Fruit fly (Drosophila melanogaster): ENCODE results near the gene Atac3.
A peak's percentile ranks its signal among the peaks of the same experiment; 100 is the strongest.

Atac3 gene

DNA sequence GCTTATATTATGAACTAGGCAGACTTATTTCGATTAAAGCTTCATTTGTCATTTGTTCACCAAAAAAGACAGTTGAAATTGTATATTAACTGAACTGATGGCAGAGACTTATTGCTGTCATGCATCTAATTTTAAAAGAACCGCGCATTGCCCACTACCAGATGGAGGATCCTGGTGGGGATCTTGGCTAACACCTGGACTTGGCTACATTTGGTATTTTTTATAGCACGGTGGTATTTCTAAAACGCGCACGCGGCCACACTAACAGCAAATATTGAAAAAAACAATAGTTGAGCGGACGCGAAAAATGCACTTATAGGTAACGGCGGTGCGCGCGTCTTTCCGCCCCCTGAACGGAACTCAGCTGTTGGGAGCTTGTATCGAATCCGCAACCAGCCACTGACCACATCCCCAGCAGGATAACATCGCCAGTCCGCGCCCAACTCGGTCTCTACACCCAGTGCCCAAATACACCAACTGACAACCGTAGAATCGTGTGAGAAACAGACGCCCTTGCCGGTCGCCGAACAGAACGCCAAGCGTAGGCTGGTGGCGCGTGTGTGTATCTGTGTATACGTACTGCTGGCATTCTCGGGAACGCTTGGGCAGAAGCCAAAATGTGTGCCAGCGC lies 35.5 kb downstream of the Atac3 start (continued):
- TF ChIP-seq CG1647 (GFP tag; optimal IDR thresholded peaks at IDR 0.05) (no peak), CG4282 (GFP tag; optimal IDR thresholded peaks at IDR 0.05) (no peak), CG6254 (GFP tag; optimal IDR thresholded peaks at IDR 0.05) (peak; percentile 28), CG17186 (GFP tag; optimal IDR thresholded peaks at IDR 0.05) (peak; percentile 75), CG4707 (GFP tag; optimal IDR thresholded peaks at IDR 0.05) (no peak), Fer3 (tag; optimal IDR thresholded peaks at IDR 0.05) (no peak), CG6272 (GFP tag; IDR thresholded peaks at IDR 0.05) (no peak), Stat92E (GFP tag; optimal IDR thresholded peaks at IDR 0.05) (peak in 1 of 3 experiments; percentile 71), CG11723 (GFP tag; optimal IDR thresholded peaks at IDR 0.05) (no peak), CG7839 (tag; optimal IDR thresholded peaks at IDR 0.05) (peak; percentile 11), CG11456 (GFP tag; IDR thresholded peaks at IDR 0.05) (no peak), Hand (GFP tag; optimal IDR thresholded peaks at IDR 0.05) (no peak), Sox102F (GFP tag; optimal IDR thresholded peaks at IDR 0.05) (no peak), CG14441 (GFP tag; IDR thresholded peaks at IDR 0.05) (no peak), CG11504 (tag; optimal IDR thresholded peaks at IDR 0.05) (peak; percentile 56), CG1603 (tag; optimal IDR thresholded peaks at IDR 0.05) (peak; percentile 75), Hmx (GFP tag; optimal IDR thresholded peaks at IDR 0.05) (no peak), CG4820 (GFP tag; optimal IDR thresholded peaks at IDR 0.05) (no peak), crol (GFP tag; IDR thresholded peaks at IDR 0.05) (no peak), ems (GFP tag; optimal IDR thresholded peaks at IDR 0.05) (no peak), Taf1 (GFP tag; IDR thresholded peaks at IDR 0.05) (no peak), CG12744 (GFP tag; optimal IDR thresholded peaks at IDR 0.05) (no peak), Dp (GFP tag; optimal IDR thresholded peaks at IDR 0.05) (peak; percentile 93), CG1832 (GFP tag; optimal IDR thresholded peaks at IDR 0.05) (no peak), hth (optimal IDR thresholded peaks at IDR 0.05) (no peak), CG3838 (GFP tag; optimal IDR thresholded peaks at IDR 0.05) (no peak), sob (GFP tag; IDR thresholded peaks at IDR 0.05) (peak; percentile 41), Ets65A (GFP tag) (no peak), CG4730 (GFP tag; IDR thresholded peaks at IDR 0.05) (no peak), Aef1 (GFP tag; IDR thresholded peaks at IDR 0.05) (no peak), CG8281 (tag; optimal IDR thresholded peaks at IDR 0.05) (peak; percentile 8), Ada2b (GFP tag; IDR thresholded peaks at IDR 0.05) (no peak), tna (GFP tag; IDR thresholded peaks at IDR 0.05; ENCODE audit: partially characterized antibody) (no peak), CG7271 (tag; optimal IDR thresholded peaks at IDR 0.05) (peak; percentile 6), CG10431 (GFP tag; optimal IDR thresholded peaks at IDR 0.05) (no peak), ssp (GFP tag; IDR thresholded peaks at IDR 0.05) (no peak), slbo (GFP tag; IDR thresholded peaks at IDR 0.05) (no peak), CG16863 (GFP tag; optimal IDR thresholded peaks at IDR 0.05) (no peak), CG13775 (GFP tag; optimal IDR thresholded peaks at IDR 0.05) (no peak), jing (GFP tag; optimal IDR thresholded peaks at IDR 0.05) (no peak), CG15269 (tag; optimal IDR thresholded peaks at IDR 0.05) (no peak), CG7987 (GFP tag; optimal IDR thresholded peaks at IDR 0.05) (peak; percentile 38), CG11696 (GFP tag; IDR thresholded peaks at IDR 0.05) (no peak), CG15601 (tag; optimal IDR thresholded peaks at IDR 0.05) (peak; percentile 29), seq (GFP tag; IDR thresholded peaks at IDR 0.05) (no peak), Xrp1 (GFP tag; IDR thresholded peaks at IDR 0.05) (no peak), D19A (tag; optimal IDR thresholded peaks at IDR 0.05) (peak; percentile 23), HLH54F (GFP tag; optimal IDR thresholded peaks at IDR 0.05) (peak; percentile 6), Dek (tag; optimal IDR thresholded peaks at IDR 0.05) (peak; percentile 52), CG8478 (optimal IDR thresholded peaks at IDR 0.05) (no peak), CG6689 (GFP tag; IDR thresholded peaks at IDR 0.05) (0 out of 2 replicates have a peak, but pooled peaks have one; percentile 27)
